Worm (Caenorhabditis elegans) whole organism, L4 larva: ENCODE data around the gene flp-27.

ENCODE experiments used
- F26F4.8 ChIP-seq: fragments of 200-800 bp; sonication (Bioruptor generic); conservative IDR thresholded peaks from 2 replicates; pipeline ENCODE4 v1.3.6; 2022; ENCODE audit warnings: missing genetic modification characterization, missing compliant biosample characterization
- F37D6.2 ChIP-seq: sonication (generic microtip); optimal IDR thresholded peaks from 2 replicates; lab custom pipeline; 2016; ENCODE audit warnings: mild to moderate bottlenecking, missing genetic modification characterization, missing compliant biosample characterization
- F44E2.7 ChIP-seq: fragments of 200-800 bp; sonication (Bioruptor generic); IDR thresholded peaks from 2 replicates; pipeline ENCODE4 v2.1.2; 2022; ENCODE audit warnings: missing genetic modification characterization, missing compliant biosample characterization
- F49E8.2 ChIP-seq: sonication (generic microtip); optimal IDR thresholded peaks from 2 replicates; lab custom pipeline; 2016; ENCODE audit warnings: missing compliant biosample characterization, mild to moderate bottlenecking, missing genetic modification characterization, borderline replicate concordance
- R02D3.7 ChIP-seq: fragments of 150-350 bp; sonication (generic microtip); optimal IDR thresholded peaks from 3 replicates; lab custom pipeline; 2014; ENCODE audit warnings: missing biosample characterization, missing genetic modification characterization
- Y5F2A.4 ChIP-seq: fragments of 200-800 bp; sonication (Bioruptor generic); optimal IDR thresholded peaks from 2 replicates; lab custom pipeline; 2018; ENCODE audit warnings: mild to moderate bottlenecking, missing genetic modification characterization, missing compliant biosample characterization
- Y75B8A.6 ChIP-seq: fragments of 200-800 bp; sonication (Bioruptor generic); IDR thresholded peaks from 2 replicates; pipeline ENCODE4 v1.3.6; 2022; ENCODE audit warnings: missing genetic modification reagents, missing genetic modification characterization, missing compliant biosample characterization
- ZK546.5 ChIP-seq, 2 experiments: sonication (generic microtip); optimal IDR thresholded peaks; 2 replicates each; lab custom pipeline; 2017; ENCODE audit warnings: missing biosample characterization in 2 of 2, missing genetic modification characterization in 2 of 2
- aha-1 ChIP-seq: fragments of 150-350 bp; peaks from one replicate; lab custom pipeline; 2014; ENCODE audit warnings: missing biosample characterization, missing genetic modification characterization
- aly-2 ChIP-seq: sonication (generic microtip); optimal IDR thresholded peaks from 2 replicates; lab custom pipeline; 2018; ENCODE audit warnings: missing biosample characterization, missing genetic modification characterization
- ama-1 ChIP-seq: fragments of 150-350 bp; optimal IDR thresholded peaks from 2 replicates; lab custom pipeline; 2014; ENCODE audit warnings: inconsistent platforms, mixed read lengths
- ceh-20 ChIP-seq: fragments of 200-800 bp; sonication (Bioruptor generic); IDR thresholded peaks from 2 replicates; pipeline ENCODE4 v1.3.6; 2022; ENCODE audit warnings: missing genetic modification reagents, missing genetic modification characterization, missing compliant biosample characterization
- ceh-62 ChIP-seq: sonication (generic microtip); optimal IDR thresholded peaks from 2 replicates; lab custom pipeline; 2017; ENCODE audit warnings: missing biosample characterization, missing genetic modification characterization
- ces-1 ChIP-seq: fragments of 150-350 bp; sonication (generic microtip); optimal IDR thresholded peaks from 4 replicates; lab custom pipeline; 2014; ENCODE audit warnings: missing biosample characterization, missing genetic modification reagents, missing genetic modification characterization
- cey-2 ChIP-seq: sonication (generic microtip); optimal IDR thresholded peaks from 3 replicates; lab custom pipeline; 2017; ENCODE audit warnings: missing genetic modification characterization, mild to moderate bottlenecking, missing compliant biosample characterization, antibody characterized with exemption, borderline replicate concordance; ENCODE audit not compliant: insufficient read depth
- ctbp-1 ChIP-seq: fragments of 200-800 bp; sonication (Bioruptor generic); IDR thresholded peaks from 2 replicates; pipeline ENCODE4 v1.3.6; 2022; ENCODE audit warnings: missing genetic modification reagents, missing genetic modification characterization, missing compliant biosample characterization
- daf-19 ChIP-seq: fragments of 200-800 bp; sonication (Bioruptor generic); conservative IDR thresholded peaks from 2 replicates; pipeline ENCODE4 v1.3.6; 2022; ENCODE audit warnings: missing genetic modification characterization, missing compliant biosample characterization
- daf-8 ChIP-seq: fragments of 200-800 bp; sonication (Bioruptor generic); IDR thresholded peaks from 2 replicates; pipeline ENCODE4 v1.3.6; 2022; ENCODE audit warnings: missing genetic modification characterization, missing compliant biosample characterization
- dmd-6 ChIP-seq: fragments of 200-800 bp; sonication (Bioruptor generic); IDR thresholded peaks from 2 replicates; pipeline ENCODE4 v1.3.6; 2022; ENCODE audit warnings: missing genetic modification reagents, missing genetic modification characterization, missing compliant biosample characterization
- dpl-1 ChIP-seq: fragments of 150-350 bp; optimal IDR thresholded peaks from 2 replicates; lab custom pipeline; 2014; ENCODE audit warnings: missing biosample characterization, missing genetic modification reagents, missing genetic modification characterization
- egl-27 ChIP-seq: sonication (generic microtip); optimal IDR thresholded peaks from 3 replicates; lab custom pipeline; 2017; ENCODE audit warnings: missing biosample characterization, missing genetic modification reagents, missing genetic modification characterization
- egl-43 ChIP-seq: fragments of 200-800 bp; sonication (Bioruptor generic); IDR thresholded peaks from 2 replicates; pipeline ENCODE4 v1.3.6; 2022; ENCODE audit warnings: missing genetic modification reagents, missing genetic modification characterization, missing compliant biosample characterization
- fos-1 ChIP-seq: fragments of 150-350 bp; optimal IDR thresholded peaks from 2 replicates; lab custom pipeline; 2014; ENCODE audit warnings: missing biosample characterization, missing genetic modification characterization
- gei-8 ChIP-seq: fragments of 200-800 bp; sonication (Bioruptor generic); optimal IDR thresholded peaks from 2 replicates; lab custom pipeline; 2018; ENCODE audit warnings: mild to moderate bottlenecking, missing genetic modification characterization, missing compliant biosample characterization
- lim-7 ChIP-seq: fragments of 200-800 bp; sonication (Bioruptor generic); IDR thresholded peaks from 2 replicates; pipeline ENCODE4 v1.3.6; 2022; ENCODE audit warnings: missing genetic modification characterization, missing compliant biosample characterization
- lin-13 ChIP-seq: fragments of 150-350 bp; optimal IDR thresholded peaks from 2 replicates; lab custom pipeline; 2014; ENCODE audit warnings: missing biosample characterization, missing genetic modification reagents, missing genetic modification characterization
- lin-15B ChIP-seq: fragments of 150-350 bp; sonication (generic microtip); optimal IDR thresholded peaks from 3 replicates; lab custom pipeline; 2014; ENCODE audit warnings: missing biosample characterization, missing genetic modification characterization
- lin-29 ChIP-seq: fragments of 200-800 bp; sonication (Bioruptor generic); IDR thresholded peaks from 2 replicates; pipeline ENCODE4 v1.3.6; 2022; ENCODE audit warnings: missing genetic modification reagents, missing genetic modification characterization, missing compliant biosample characterization
- lin-39 ChIP-seq: fragments of 150-350 bp; optimal IDR thresholded peaks from 2 replicates; lab custom pipeline; 2014; ENCODE audit warnings: missing biosample characterization, missing genetic modification reagents, missing genetic modification characterization
- lsy-2 ChIP-seq, 2 experiments: fragments of 150-350 bp in 1 of 2; sonication (generic microtip) in 1 of 2; optimal IDR thresholded peaks; 2 replicates each; lab custom pipeline; 2014 to 2017; ENCODE audit warnings: missing biosample characterization in 2 of 2, missing genetic modification characterization in 2 of 2
- madf-9 ChIP-seq: fragments of 200-800 bp; sonication (Bioruptor generic); conservative IDR thresholded peaks from 2 replicates; pipeline ENCODE4 v1.3.6; 2022; ENCODE audit warnings: missing genetic modification reagents, missing genetic modification characterization, missing compliant biosample characterization
- mep-1 ChIP-seq: fragments of 150-350 bp; sonication (generic microtip); optimal IDR thresholded peaks from 3 replicates; lab custom pipeline; 2014; ENCODE audit warnings: missing biosample characterization, missing genetic modification characterization
- nhr-28 ChIP-seq: fragments of 150-350 bp; optimal IDR thresholded peaks from 2 replicates; lab custom pipeline; 2014; ENCODE audit warnings: missing biosample characterization, missing genetic modification characterization
- nhr-41 ChIP-seq: fragments of 200-800 bp; sonication (Bioruptor generic); IDR thresholded peaks from 2 replicates; pipeline ENCODE4 v1.3.6; 2022; ENCODE audit warnings: missing genetic modification reagents, missing genetic modification characterization, missing compliant biosample characterization
- nhr-42 ChIP-seq: fragments of 200-800 bp; sonication (Bioruptor generic); IDR thresholded peaks from 2 replicates; pipeline ENCODE4 v1.3.6; 2022; ENCODE audit warnings: missing genetic modification characterization, missing compliant biosample characterization
- php-3 ChIP-seq: fragments of 200-800 bp; sonication (Bioruptor generic); IDR thresholded peaks from 2 replicates; pipeline ENCODE4 v1.3.6; 2022; ENCODE audit warnings: missing genetic modification reagents, missing genetic modification characterization, missing compliant biosample characterization
- pqm-1 ChIP-seq: sonication (generic microtip); optimal IDR thresholded peaks from 2 replicates; lab custom pipeline; 2017; ENCODE audit warnings: missing biosample characterization, missing genetic modification characterization
- rbr-2 ChIP-seq: sonication (generic microtip); optimal IDR thresholded peaks from 2 replicates; lab custom pipeline; 2016; ENCODE audit warnings: missing genotype, missing genetic modification characterization, missing compliant biosample characterization
- spr-3 ChIP-seq: fragments of 200-800 bp; sonication (Bioruptor generic); optimal IDR thresholded peaks from 2 replicates; lab custom pipeline; 2018; ENCODE audit warnings: mild to moderate bottlenecking, missing genetic modification characterization, missing compliant biosample characterization
- tra-1 ChIP-seq: fragments of 200-800 bp; sonication (Bioruptor generic); IDR thresholded peaks from 2 replicates; pipeline ENCODE4 v1.3.6; 2022; ENCODE audit warnings: missing genetic modification reagents, missing genetic modification characterization, missing compliant biosample characterization
- unc-62 ChIP-seq, 3 experiments: fragments of 150-350 bp in 1 of 3; sonication (generic microtip); optimal IDR thresholded peaks in 2 of 3; peaks in 1 of 3; 1 replicate in 1 of 3; 2 replicates in 2 of 3; lab custom pipeline; 2014 to 2017; ENCODE audit warnings: missing biosample characterization in 3 of 3, missing genetic modification characterization in 3 of 3, missing genetic modification reagents in 3 of 3, missing genotype in 1 of 3
- zag-1 ChIP-seq: fragments of 150-350 bp; optimal IDR thresholded peaks from 2 replicates; lab custom pipeline; 2014; ENCODE audit warnings: missing biosample characterization, missing genetic modification characterization
- ztf-11 ChIP-seq: fragments of 150-350 bp; optimal IDR thresholded peaks from 2 replicates; lab custom pipeline; 2014; ENCODE audit warnings: missing biosample characterization, missing genetic modification characterization

Gene flp-27

ce11 chrII:5693893-5694292 is 13.1 kb downstream of the flp-27 start, which contains the start of gene C25H3.3:
Gene C25H3.3 (plus strand): TSS chrII:5694193.
- TF ChIP-seq dpl-1 (GFP tag; lab: Kevin White, UChicago) (no peak), R02D3.7 (tag; lab: Kevin White, UChicago) (no peak), aha-1 (tag; lab: Kevin White, UChicago) (peak; percentile 77), rbr-2 (tag; lab: Kevin White, UChicago) (no peak), aly-2 (tag; lab: Kevin White, UChicago) (no peak)
- TF ChIP-seq, all 104 proteins: peak for 1

ce11 chrII:5694798-5695197 is 14.0 kb downstream of the flp-27 start, which contains the start of gene C25H3.14:
Gene C25H3.14 (plus strand): TSS chrII:5695098.
- TF ChIP-seq mep-1 (tag; lab: Kevin White, UChicago) (no peak), nhr-41 (GFP tag; lab: Robert Waterston, UW) (no peak), daf-8 (GFP tag; lab: Robert Waterston, UW) (no peak), egl-43 (GFP tag; lab: Robert Waterston, UW) (no peak), egl-27 (tag; lab: Kevin White, UChicago) (no peak), lim-7 (GFP tag; lab: Robert Waterston, UW) (no peak), zag-1 (tag; lab: Kevin White, UChicago) (no peak), madf-9 (GFP tag; lab: Robert Waterston, UW) (no peak)

ce11 chrII:5696218-5696617 is 15.4 kb downstream of the flp-27 start:
- TF ChIP-seq php-3: no peak
- TF ChIP-seq unc-62 (GFP tag; optimal IDR thresholded peaks at IDR 0.05 in 1 of 2; lab: Kevin White, UChicago): peak in 1 of 2 experiments; percentile 91
- no peak for TF ChIP-seq unc-62 (tag; optimal IDR thresholded peaks at IDR 0.05; lab: Kevin White, UChicago)
- TF ChIP-seq, all 104 proteins: peak for 1

ce11 chrII:5697338-5697737 is 16.5 kb downstream of the flp-27 start:
- TF ChIP-seq zag-1 (tag; lab: Kevin White, UChicago) (no peak), aha-1 (tag; lab: Kevin White, UChicago) (peak; percentile 56), unc-62 (GFP tag; optimal IDR thresholded peaks at IDR 0.05 in 1 of 2; lab: Kevin White, UChicago) (peak in 1 of 2 experiments; percentile 62), unc-62 (tag; optimal IDR thresholded peaks at IDR 0.05; lab: Kevin White, UChicago) (no peak)

ce11 chrII:5698254-5698653 is 17.5 kb downstream of the flp-27 start:
- no peak for TF ChIP-seq tra-1 (GFP tag; lab: Robert Waterston, UW)
- TF ChIP-seq lsy-2 (tag; optimal IDR thresholded peaks at IDR 0.05; lab: Kevin White, UChicago): no peak
- TF ChIP-seq spr-3 (GFP tag; lab: Kevin White, UChicago): no peak
- no peak for TF ChIP-seq ceh-62 (tag; lab: Kevin White, UChicago)
- TF ChIP-seq lin-13 (GFP tag; lab: Kevin White, UChicago): no peak
- TF ChIP-seq lin-15B (tag; lab: Kevin White, UChicago): no peak
- TF ChIP-seq ctbp-1 (GFP tag; lab: Robert Waterston, UW): no peak
- TF ChIP-seq mep-1 (tag; lab: Kevin White, UChicago): peak; percentile 7
- no peak for TF ChIP-seq egl-43 (GFP tag; lab: Robert Waterston, UW)
- TF ChIP-seq Y75B8A.6: no peak
- no peak for TF ChIP-seq F37D6.2 (tag; lab: Kevin White, UChicago)
- TF ChIP-seq ama-1 (lab: Kevin White, UChicago): no peak
- no peak for TF ChIP-seq nhr-42 (GFP tag; lab: Robert Waterston, UW)
- no peak for TF ChIP-seq daf-19
- TF ChIP-seq fos-1 (tag; lab: Kevin White, UChicago): no peak
- no peak for TF ChIP-seq ZK546.5 (tag; optimal IDR thresholded peaks at IDR 0.05; lab: Kevin White, UChicago)
- TF ChIP-seq Y5F2A.4 (GFP tag; lab: Kevin White, UChicago): no peak
- no peak for TF ChIP-seq gei-8 (GFP tag; lab: Kevin White, UChicago)
- no peak for TF ChIP-seq cey-2 (tag; lab: Kevin White, UChicago)
- TF ChIP-seq F49E8.2 (tag; lab: Kevin White, UChicago): no peak
- no peak for TF ChIP-seq F26F4.8 (GFP tag; lab: Robert Waterston, UW)
- no peak for TF ChIP-seq F44E2.7
- peak; percentile 78 for TF ChIP-seq dmd-6 (GFP tag; lab: Robert Waterston, UW)
- TF ChIP-seq ztf-11 (tag; lab: Kevin White, UChicago): no peak
- no peak for TF ChIP-seq lin-29 (GFP tag; lab: Robert Waterston, UW)
- TF ChIP-seq ces-1 (GFP tag; lab: Kevin White, UChicago): no peak
- TF ChIP-seq pqm-1 (tag; lab: Kevin White, UChicago): no peak
- TF ChIP-seq lin-39 (tag; lab: Kevin White, UChicago): no peak
- TF ChIP-seq dpl-1 (GFP tag; lab: Kevin White, UChicago): no peak
- TF ChIP-seq ceh-20 (GFP tag; lab: Robert Waterston, UW): no peak
- TF ChIP-seq nhr-28 (tag; lab: Kevin White, UChicago): peak; percentile 70
- no peak for TF ChIP-seq daf-8 (GFP tag; lab: Robert Waterston, UW)
